Worm (Caenorhabditis elegans) whole organism, L1 larva: Measurements from ENCODE around the gene F13H8.12.

Source experiments
- fkh-4 ChIP-seq: sonication (generic microtip); optimal IDR thresholded peaks from 2 replicates; lab custom pipeline; 2016; ENCODE audit warnings: missing compliant biosample characterization, missing genetic modification characterization, borderline replicate concordance
- rnt-1 ChIP-seq: sonication (generic microtip); optimal IDR thresholded peaks from 2 replicates; lab custom pipeline; 2016; ENCODE audit warnings: mild to moderate bottlenecking, missing genetic modification characterization, moderate library complexity, missing compliant biosample characterization

DNA sequence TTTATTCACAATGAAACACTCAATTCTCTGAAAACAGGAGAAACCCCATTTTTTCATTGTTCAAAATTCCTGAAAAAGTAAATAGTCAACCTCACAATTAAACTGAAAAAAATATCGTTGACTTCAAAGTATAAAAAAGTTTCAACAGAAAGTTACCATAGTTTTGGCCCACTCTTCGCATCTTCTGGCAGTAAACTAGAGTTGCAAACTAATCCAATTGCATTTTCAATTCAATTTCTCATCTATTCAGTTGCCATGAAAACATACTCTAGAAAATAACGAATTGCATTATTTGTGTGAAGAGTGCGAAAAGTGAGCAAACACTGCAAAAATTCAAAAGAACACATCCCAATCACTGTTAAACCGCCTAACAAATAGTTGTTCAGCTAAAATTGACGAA lies 1.4 kb downstream of the F13H8.12 start, which contains the start of gene F13H8.3:
- no peak for TF ChIP-seq rnt-1
- TF ChIP-seq fkh-4 (tag; lab: Kevin White, UChicago), result no peak
